Worm (Caenorhabditis elegans) whole organism, young adult: ENCODE results near the gene C04E12.4.

ENCODE experiments used
- F49E8.2 ChIP-seq: sonication (generic microtip); optimal IDR thresholded peaks from 3 replicates; lab custom pipeline; 2017; ENCODE audit warnings: missing genetic modification characterization, mild to moderate bottlenecking, missing compliant biosample characterization, antibody characterized with exemption, moderate library complexity; ENCODE audit not compliant: insufficient read depth
- F52B5.7 ChIP-seq: sonication (generic microtip); optimal IDR thresholded peaks from 2 replicates; lab custom pipeline; 2016; ENCODE audit warnings: mild to moderate bottlenecking, missing genetic modification characterization, missing compliant biosample characterization
- F57C9.4 ChIP-seq: sonication (generic microtip); optimal IDR thresholded peaks from 2 replicates; lab custom pipeline; 2017; ENCODE audit warnings: mild to moderate bottlenecking, missing genetic modification characterization, missing compliant biosample characterization
- T26A5.8 ChIP-seq: sonication (generic microtip); optimal IDR thresholded peaks from 2 replicates; lab custom pipeline; 2016; ENCODE audit warnings: missing genetic modification characterization, missing compliant biosample characterization
- ZK185.1 ChIP-seq: sonication (generic microtip); optimal IDR thresholded peaks from 2 replicates; lab custom pipeline; 2016; ENCODE audit warnings: mild to moderate bottlenecking, missing genetic modification characterization, missing compliant biosample characterization; ENCODE audit not compliant: poor library complexity, severe bottlenecking
- dpl-1 ChIP-seq: fragments of 150-350 bp; optimal IDR thresholded peaks from 2 replicates; lab custom pipeline; 2014; ENCODE audit warnings: missing biosample characterization, missing genetic modification reagents, missing genetic modification characterization
- ets-4 ChIP-seq: fragments of 200-800 bp; sonication (Bioruptor generic); optimal IDR thresholded peaks from 2 replicates; lab custom pipeline; 2018; ENCODE audit warnings: mild to moderate bottlenecking, missing genetic modification characterization, missing compliant biosample characterization
- lin-54 ChIP-seq: fragments of 200-800 bp; sonication (Bioruptor generic); optimal IDR thresholded peaks from 2 replicates; lab custom pipeline; 2018; ENCODE audit warnings: mild to moderate bottlenecking, missing genetic modification characterization, missing compliant biosample characterization
- ztf-3 ChIP-seq: fragments of 200-800 bp; sonication (Bioruptor generic); optimal IDR thresholded peaks from 2 replicates; lab custom pipeline; 2018; ENCODE audit warnings: mild to moderate bottlenecking, missing genetic modification characterization, missing compliant biosample characterization

DNA sequence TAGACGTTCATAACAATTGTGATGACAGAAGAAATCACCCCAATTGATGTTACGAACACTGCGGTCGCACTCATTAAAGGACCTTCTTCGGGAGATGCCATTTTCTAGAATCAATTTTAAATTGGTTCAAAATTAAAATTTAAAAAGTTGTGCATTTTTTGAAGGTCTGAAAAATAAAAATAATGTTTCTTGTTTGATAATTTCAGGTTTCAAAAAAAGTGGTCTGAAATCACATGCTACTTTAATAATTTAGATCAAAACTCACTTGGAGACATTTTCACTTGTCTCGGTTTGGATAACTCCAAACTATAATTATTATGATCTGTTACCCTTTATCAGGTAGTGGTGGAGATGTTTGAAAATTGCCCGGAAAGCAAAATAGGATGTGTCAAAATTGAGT is 14.4 kb downstream of the C04E12.4 start, which contains the start of gene srbc-2:
- TF ChIP-seq dpl-1 (GFP tag; lab: Kevin White, UChicago) (no peak), ZK185.1 (tag; lab: Kevin White, UChicago) (no peak), lin-54 (GFP tag; lab: Kevin White, UChicago) (no peak), T26A5.8 (tag; lab: Kevin White, UChicago) (no peak), F49E8.2 (tag; lab: Kevin White, UChicago) (no peak), ztf-3 (GFP tag; lab: Kevin White, UChicago) (no peak), ets-4 (GFP tag; lab: Kevin White, UChicago) (no peak), F57C9.4 (tag; lab: Kevin White, UChicago) (no peak), F52B5.7 (tag; lab: Kevin White, UChicago) (no peak)
